Worm (Caenorhabditis elegans) whole organism, late embryonic: ENCODE measurements around the gene F21C10.5.

Source experiments
- ceh-22 ChIP-seq: sonication (generic microtip); optimal IDR thresholded peaks from 2 replicates; lab custom pipeline; 2017; ENCODE audit warnings: missing biosample characterization, missing genetic modification characterization
- ceh-31 ChIP-seq: sonication (generic microtip); optimal IDR thresholded peaks from 2 replicates; lab custom pipeline; 2016; ENCODE audit warnings: missing genetic modification characterization, missing compliant biosample characterization
- hlh-13 ChIP-seq: fragments of 200-800 bp; sonication (Bioruptor generic); optimal IDR thresholded peaks from 2 replicates; lab custom pipeline; 2018; ENCODE audit warnings: mild to moderate bottlenecking, missing genetic modification characterization, missing compliant biosample characterization
- hlh-15 ChIP-seq: sonication (generic microtip); optimal IDR thresholded peaks from 2 replicates; lab custom pipeline; 2016; ENCODE audit warnings: missing genetic modification characterization, missing compliant biosample characterization
- hlh-8 ChIP-seq: sonication (generic microtip); optimal IDR thresholded peaks from 2 replicates; lab custom pipeline; 2016; ENCODE audit warnings: missing genotype, missing genetic modification characterization, missing compliant biosample characterization
- nhr-11 ChIP-seq: fragments of 150-350 bp; optimal IDR thresholded peaks from 2 replicates; lab custom pipeline; 2014; ENCODE audit warnings: missing biosample characterization, missing genetic modification characterization
- pha-4 ChIP-seq: fragments of 150-350 bp; optimal IDR thresholded peaks from 2 replicates; lab custom pipeline; 2018; ENCODE audit warnings: missing biosample characterization, missing genetic modification reagents, missing genetic modification characterization
- pqm-1 ChIP-seq: sonication (generic microtip); optimal IDR thresholded peaks from 2 replicates; lab custom pipeline; 2016; ENCODE audit warnings: missing genetic modification characterization, missing compliant biosample characterization
- unc-55 ChIP-seq: sonication (generic microtip); optimal IDR thresholded peaks from 2 replicates; lab custom pipeline; 2017; ENCODE audit warnings: missing biosample characterization, missing genetic modification reagents, missing genetic modification characterization

ce11 chrV:9133950-9134349 is 8.5 kb downstream of the F21C10.5 start, which contains the start of gene B0222.1:
- TF ChIP-seq hlh-8 (tag; lab: Kevin White, UChicago) (no peak), pqm-1 (no peak), ceh-22 (tag; lab: Kevin White, UChicago) (no peak), hlh-13 (GFP tag; lab: Kevin White, UChicago) (no peak), nhr-11 (no peak), pha-4 (tag; lab: Kevin White, UChicago) (no peak), ceh-31 (tag; lab: Kevin White, UChicago) (no peak), hlh-15 (no peak), unc-55 (GFP tag; lab: Kevin White, UChicago) (no peak)
